Worm (Caenorhabditis elegans): ENCODE data around the gene lmd-5.

lmd-5 gene

ce11 chrV:7095254-7095990 lies 28.0 kb upstream of the lmd-5 start:
- TF ChIP-seq let-607 (tag; optimal IDR thresholded peaks at IDR 0.05) = no peak
- no peak for TF ChIP-seq him-1 (tag; optimal IDR thresholded peaks at IDR 0.05)
- TF ChIP-seq nhr-80 (tag; optimal IDR thresholded peaks at IDR 0.05) = peak; percentile 40
- TF ChIP-seq gei-17 (GFP tag; optimal IDR thresholded peaks at IDR 0.05) = no peak

ce11 chrV:7096129-7096730 lies 27.2 kb upstream of the lmd-5 start:
- no peak for TF ChIP-seq ztf-6 (GFP tag; IDR thresholded peaks at IDR 0.05)
- TF ChIP-seq B0336.3 (GFP tag; IDR thresholded peaks at IDR 0.05) = no peak
- TF ChIP-seq pha-4 (tag; optimal IDR thresholded peaks at IDR 0.05) = no peak
- TF ChIP-seq Y79H2A.3 (GFP tag; conservative IDR thresholded peaks at IDR 0.05) = no peak
- no peak for TF ChIP-seq hmg-1.2 (GFP tag; IDR thresholded peaks at IDR 0.05)

ce11 chrV:7096811-7097210 lies 26.6 kb upstream of the lmd-5 start:
- TF ChIP-seq hlh-12 (tag; optimal IDR thresholded peaks at IDR 0.05) (no peak), sdz-38 (tag; optimal IDR thresholded peaks at IDR 0.05) (no peak), K12H6.12 (tag; optimal IDR thresholded peaks at IDR 0.05) (no peak), let-607 (tag; optimal IDR thresholded peaks at IDR 0.05) (no peak), rcor-1 (GFP tag; IDR thresholded peaks at IDR 0.05) (no peak), lin-54 (GFP tag; optimal IDR thresholded peaks at IDR 0.05) (no peak)

- TF ChIP-seq madf-10 (tag; optimal IDR thresholded peaks at IDR 0.05) (no peak), aptf-2 (GFP tag; conservative IDR thresholded peaks at IDR 0.05) (no peak), F39B2.1 (GFP tag; IDR thresholded peaks at IDR 0.05) (no peak), rpc-1 (optimal IDR thresholded peaks at IDR 0.05) (no peak), rpc-1 (tag; optimal IDR thresholded peaks at IDR 0.05) (no peak), F49E8.2 (tag; optimal IDR thresholded peaks at IDR 0.05; ENCODE audit: insufficient read depth) (no peak), hlh-12 (tag; optimal IDR thresholded peaks at IDR 0.05) (no peak), C06A6.2 (GFP tag; conservative IDR thresholded peaks at IDR 0.05) (no peak), unc-130 (GFP tag; optimal IDR thresholded peaks at IDR 0.05) (no peak), ceh-91 (GFP tag; IDR thresholded peaks at IDR 0.05) (no peak), ztf-26 (tag; optimal IDR thresholded peaks at IDR 0.05) (no peak), mel-28 (tag; optimal IDR thresholded peaks at IDR 0.05; ENCODE audit: borderline replicate concordance) (no peak), F55B11.4 (tag; optimal IDR thresholded peaks at IDR 0.05; ENCODE audit: borderline replicate concordance, insufficient read depth) (no peak), akir-1 (GFP tag; optimal IDR thresholded peaks at IDR 0.05) (no peak), ztf-3 (GFP tag; optimal IDR thresholded peaks at IDR 0.05) (no peak), bed-2 (GFP tag; IDR thresholded peaks at IDR 0.05) (no peak), dpff-1 (tag; optimal IDR thresholded peaks at IDR 0.05) (no peak)
These were observed 20.2 kb upstream of the lmd-5 start, which contains the start of gene odr-2 for ce11 chrV:7103247-7103646. Gene odr-2 (plus strand): TSS chrV:7103547.

ce11 chrV:7106499-7107152 lies 16.8 kb upstream of the lmd-5 start:
- TF ChIP-seq F23B12.7 (tag; optimal IDR thresholded peaks at IDR 0.05; ENCODE audit: insufficient read depth) (no peak), die-1 (tag; optimal IDR thresholded peaks at IDR 0.05) (no peak), him-1 (tag; optimal IDR thresholded peaks at IDR 0.05) (no peak), ceh-27 (GFP tag; optimal IDR thresholded peaks at IDR 0.05) (no peak), egl-18 (GFP tag; IDR thresholded peaks at IDR 0.05) (0 out of 2 replicates have a peak, but pooled peaks have one; percentile 65), hlh-26 (GFP tag; conservative IDR thresholded peaks at IDR 0.05) (no peak), C06A6.2 (GFP tag; conservative IDR thresholded peaks at IDR 0.05) (no peak), pha-4 (tag; optimal IDR thresholded peaks at IDR 0.05) (no peak), zfh-2 (GFP tag; conservative IDR thresholded peaks at IDR 0.05) (peak; percentile 67; the same call in 1 of the 2 replicates)
